Worm (Caenorhabditis elegans): ENCODE measurements around the gene unc-86.

ce11 chrIII:8240948-8241347, 24.8 kb upstream of the unc-86 start:
- TF ChIP-seq fax-1 (tag; optimal IDR thresholded peaks at IDR 0.05) (no peak), fkh-10 (GFP tag; optimal IDR thresholded peaks at IDR 0.05) (no peak), nfya-1 (tag; optimal IDR thresholded peaks at IDR 0.05) (no peak), pat-9 (tag; optimal IDR thresholded peaks at IDR 0.05) (no peak), ztf-16 (tag; optimal IDR thresholded peaks at IDR 0.05) (no peak), dmd-4 (tag; optimal IDR thresholded peaks at IDR 0.05; ENCODE audit: borderline replicate concordance) (no peak), hlh-30 (tag; optimal IDR thresholded peaks at IDR 0.05; ENCODE audit: insufficient read depth) (no peak), ama-1 (optimal IDR thresholded peaks at IDR 0.05) (no peak), ceh-24 (tag; optimal IDR thresholded peaks at IDR 0.05) (no peak), ttx-3 (tag; optimal IDR thresholded peaks at IDR 0.05) (no peak), Y22D7AL.16 (tag; optimal IDR thresholded peaks at IDR 0.05) (no peak), ceh-6 (GFP tag; optimal IDR thresholded peaks at IDR 0.05) (no peak), F13H6.1 (tag; optimal IDR thresholded peaks at IDR 0.05) (no peak), elt-4 (tag; optimal IDR thresholded peaks at IDR 0.05) (no peak)

All from whole organism, late embryonic.